Fruit fly (Drosophila melanogaster) whole organism, wandering third instar larva: ENCODE results near the gene CG42571.

Source experiments
- Abd-B ChIP-seq: fragments of >200 bp; optimal IDR thresholded peaks from 2 replicates; lab custom pipeline; 2017; ENCODE audit warnings: missing biosample characterization, missing genetic modification characterization
- CG32264 ChIP-seq: fragments of 200-800 bp; sonication (Bioruptor generic); optimal IDR thresholded peaks from 2 replicates; lab custom pipeline; 2016; ENCODE audit warnings: missing biosample characterization, missing genetic modification characterization
- CG9705 ChIP-seq: fragments of 200-800 bp; sonication (Bioruptor generic); optimal IDR thresholded peaks from 2 replicates; lab custom pipeline; 2018; ENCODE audit warnings: missing biosample characterization, mild to moderate bottlenecking, missing genetic modification characterization
- Dfd ChIP-seq: fragments of >200 bp; optimal IDR thresholded peaks from 2 replicates; lab custom pipeline; 2017; ENCODE audit warnings: missing biosample characterization, missing genetic modification characterization
- GATAd ChIP-seq: sonication (Bioruptor generic); optimal IDR thresholded peaks from 2 replicates; lab custom pipeline; 2016; ENCODE audit warnings: missing biosample characterization, missing genetic modification characterization
- HLH106 ChIP-seq: fragments of 200-800 bp; optimal IDR thresholded peaks from 3 replicates; lab custom pipeline; 2019; ENCODE audit warnings: missing biosample characterization, mild to moderate bottlenecking, missing genetic modification characterization, moderate library complexity
- Hnf4 ChIP-seq: fragments of 200-800 bp; sonication (Bioruptor generic); optimal IDR thresholded peaks from 2 replicates; lab custom pipeline; 2016; ENCODE audit warnings: missing biosample characterization, mild to moderate bottlenecking, missing genetic modification characterization
- Hr78 ChIP-seq: fragments of >200 bp; optimal IDR thresholded peaks from 2 replicates; lab custom pipeline; 2017; ENCODE audit warnings: missing biosample characterization, missing genetic modification characterization
- Jra ChIP-seq: sonication (Bioruptor generic); optimal IDR thresholded peaks from 2 replicates; lab custom pipeline; 2016; ENCODE audit warnings: missing biosample characterization, missing genetic modification characterization
- Mio ChIP-seq: sonication (Bioruptor generic); optimal IDR thresholded peaks from 2 replicates; lab custom pipeline; 2016; ENCODE audit warnings: missing biosample characterization, missing genetic modification characterization
- Myc ChIP-seq: fragments of >200 bp; optimal IDR thresholded peaks from 2 replicates; lab custom pipeline; 2017
- N ChIP-seq: fragments of >200 bp; optimal IDR thresholded peaks from 2 replicates; lab custom pipeline; 2018; ENCODE audit warnings: missing biosample characterization, missing external identifiers, missing genetic modification characterization
- OdsH ChIP-seq: fragments of 200-800 bp; sonication (Bioruptor generic); optimal IDR thresholded peaks from 2 replicates; lab custom pipeline; 2016; ENCODE audit warnings: missing biosample characterization, mild to moderate bottlenecking, missing genetic modification characterization
- Rel ChIP-seq, 2 experiments: fragments of 200-800 bp; sonication (Bioruptor generic) in 1 of 2; optimal IDR thresholded peaks; 2 replicates in 1 of 2; 3 replicates in 1 of 2; lab custom pipeline; 2016 to 2019; ENCODE audit warnings: mild to moderate bottlenecking in 2 of 2, missing biosample characterization in 2 of 2, missing genetic modification characterization in 2 of 2, moderate library complexity in 1 of 2
- Sp1 ChIP-seq: fragments of 200-800 bp; sonication (Bioruptor generic); optimal IDR thresholded peaks from 3 replicates; lab custom pipeline; 2019; ENCODE audit warnings: missing biosample characterization, mild to moderate bottlenecking, missing genetic modification characterization, moderate library complexity
- Vsx2 ChIP-seq: fragments of 200-300, 225-300 bp; sonication (Bioruptor generic); optimal IDR thresholded peaks from 2 replicates; lab custom pipeline; 2018; ENCODE audit warnings: missing biosample characterization, missing genetic modification characterization; ENCODE audit not compliant: partially characterized antibody
- br ChIP-seq: fragments of 200-800 bp; sonication (Bioruptor generic); optimal IDR thresholded peaks from 2 replicates; lab custom pipeline; 2016; ENCODE audit warnings: missing biosample characterization, missing genetic modification characterization
- dl ChIP-seq, 2 experiments: fragments of 175-275, 200-275 bp in 1 of 2; fragments of 200-275 bp in 1 of 2; sonication (Bioruptor generic); optimal IDR thresholded peaks; lab custom pipeline; 2018; ENCODE audit warnings: mild to moderate bottlenecking in 2 of 2, missing biosample characterization in 2 of 2, missing genetic modification characterization in 2 of 2, moderate library complexity in 2 of 2; ENCODE audit not compliant: partially characterized antibody in 2 of 2, insufficient read depth in 1 of 2
- dsf ChIP-seq: sonication (Bioruptor generic); optimal IDR thresholded peaks from 2 replicates; lab custom pipeline; 2016; ENCODE audit warnings: missing biosample characterization, missing genetic modification characterization, borderline replicate concordance
- ey ChIP-seq: fragments of 200-800 bp; sonication (Bioruptor generic); optimal IDR thresholded peaks from 2 replicates; lab custom pipeline; 2016; ENCODE audit warnings: missing biosample characterization, missing genetic modification characterization
- foxo ChIP-seq, 2 experiments: fragments of 200-800 bp; sonication (Bioruptor generic); optimal IDR thresholded peaks; 2 replicates in 1 of 2; 3 replicates in 1 of 2; lab custom pipeline; 2016 to 2017; ENCODE audit warnings: missing biosample characterization in 2 of 2, missing genetic modification characterization in 2 of 2
- fru ChIP-seq: fragments of 200-800 bp; sonication (Bioruptor generic); optimal IDR thresholded peaks from 3 replicates; lab custom pipeline; 2016; ENCODE audit warnings: missing biosample characterization, mild to moderate bottlenecking, missing genetic modification characterization
- h ChIP-seq: fragments of 200-800 bp; sonication (Bioruptor generic); optimal IDR thresholded peaks from 3 replicates; lab custom pipeline; 2016; ENCODE audit warnings: missing biosample characterization, mild to moderate bottlenecking, missing genetic modification characterization
- jim ChIP-seq: fragments of 175-275, 200-325 bp; sonication (Bioruptor generic); optimal IDR thresholded peaks from 2 replicates; lab custom pipeline; 2016; ENCODE audit warnings: missing biosample characterization, mild to moderate bottlenecking, missing genetic modification characterization
- lola ChIP-seq: fragments of >200 bp; optimal IDR thresholded peaks from 2 replicates; lab custom pipeline; 2017; ENCODE audit warnings: missing biosample characterization, missing genetic modification characterization
- pan ChIP-seq: fragments of >200 bp; optimal IDR thresholded peaks from 2 replicates; lab custom pipeline; 2017
- rgr ChIP-seq: fragments of 200-800 bp; sonication (Bioruptor generic); optimal IDR thresholded peaks from 3 replicates; lab custom pipeline; 2016; ENCODE audit warnings: missing biosample characterization, mild to moderate bottlenecking, missing genetic modification characterization
- sage ChIP-seq: fragments of 200-800 bp; sonication (Bioruptor generic); optimal IDR thresholded peaks from 2 replicates; lab custom pipeline; 2016; ENCODE audit warnings: missing biosample characterization, mild to moderate bottlenecking, missing genetic modification characterization
- sv ChIP-seq: fragments of 200-800 bp; sonication (Bioruptor generic); optimal IDR thresholded peaks from 3 replicates; lab custom pipeline; 2016; ENCODE audit warnings: missing biosample characterization, missing genetic modification characterization
- usp ChIP-seq: fragments of >200 bp; optimal IDR thresholded peaks from 2 replicates; lab custom pipeline; 2017; ENCODE audit warnings: missing biosample characterization, missing genetic modification characterization
- woc ChIP-seq: sonication (Bioruptor generic); optimal IDR thresholded peaks from 2 replicates; lab custom pipeline; 2016; ENCODE audit warnings: missing biosample characterization, mild to moderate bottlenecking, missing genetic modification characterization

CG42571 gene

DNA sequence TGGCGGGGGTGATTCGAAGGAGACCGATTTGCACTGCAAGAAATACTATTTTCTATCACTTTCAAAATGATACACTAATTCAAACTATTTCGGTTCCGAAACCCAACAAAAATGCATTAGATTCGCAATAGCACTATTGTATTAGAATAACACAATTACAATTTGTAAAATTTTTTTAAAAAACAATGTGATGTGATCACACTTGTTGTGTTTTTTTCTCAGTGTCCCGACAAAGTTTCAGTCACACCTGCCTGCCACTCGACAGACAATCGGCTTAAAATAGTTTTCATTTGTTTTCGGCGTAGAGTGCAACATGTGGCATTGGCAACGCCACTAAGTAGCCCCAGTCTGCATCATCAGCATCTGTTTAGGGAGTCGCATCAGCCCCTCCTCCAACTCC lies 41.1 kb upstream of the CG42571 start:
- TF ChIP-seq Myc (lab: Kevin White, UChicago), result no peak
- TF ChIP-seq sv (GFP tag; lab: Kevin White, UChicago), result peak; percentile 9

DNA sequence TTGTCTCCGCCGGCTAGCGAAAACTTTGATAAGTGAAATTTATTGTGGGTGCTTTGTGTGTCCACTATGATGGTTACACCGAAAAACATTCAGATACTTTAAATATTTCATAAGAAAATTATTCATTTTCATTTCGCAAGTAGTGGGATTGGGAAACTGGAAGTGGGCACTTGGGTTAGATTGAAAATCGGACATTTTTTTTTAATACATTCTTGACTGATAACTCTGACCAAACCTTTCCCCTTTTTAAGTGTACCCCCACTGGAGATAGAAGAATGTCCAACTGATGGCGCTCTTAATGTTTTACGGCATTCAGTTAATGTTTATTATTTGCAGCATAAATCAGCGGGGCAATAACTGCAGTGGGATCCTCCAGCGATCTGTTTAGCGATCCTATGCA lies 38.6 kb upstream of the CG42571 start:
- TF ChIP-seq dl (GFP tag; optimal IDR thresholded peaks at IDR 0.05; lab: Kevin White, UChicago; ENCODE audit: insufficient read depth in 1 of 2, partially characterized antibody in 2 of 2) (no peak), Hnf4 (GFP tag; lab: Kevin White, UChicago) (no peak), Dfd (GFP tag; lab: Kevin White, UChicago) (no peak), br (GFP tag; lab: Kevin White, UChicago) (no peak), N (GFP tag; lab: Kevin White, UChicago) (no peak), pan (lab: Kevin White, UChicago) (no peak)

DNA sequence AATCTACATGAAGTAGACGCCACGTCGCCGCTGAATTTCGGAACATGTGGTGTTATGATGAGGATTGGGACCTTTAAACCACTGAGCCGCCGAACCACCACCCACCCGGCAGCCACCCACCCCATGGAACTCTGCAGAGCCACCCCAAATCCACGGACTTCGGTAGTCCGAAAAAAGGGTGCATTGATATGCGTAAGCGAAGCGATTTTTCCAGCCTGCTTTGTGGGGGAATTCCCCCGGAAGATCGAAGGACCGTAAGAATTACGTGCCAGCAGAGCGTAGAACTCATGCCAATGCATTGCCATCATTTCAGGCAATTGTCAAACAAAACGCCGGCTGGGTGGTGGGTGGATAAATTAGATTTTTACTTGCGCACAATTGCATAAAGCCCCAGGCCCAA lies 38.0 kb upstream of the CG42571 start:
- no peak for TF ChIP-seq foxo (GFP tag; optimal IDR thresholded peaks at IDR 0.05; lab: Kevin White, UChicago)
- no peak for TF ChIP-seq Mio (GFP tag; lab: Kevin White, UChicago)
- no peak for TF ChIP-seq Abd-B
- no peak for TF ChIP-seq dl (GFP tag; optimal IDR thresholded peaks at IDR 0.05; lab: Kevin White, UChicago; ENCODE audit: insufficient read depth in 1 of 2, partially characterized antibody in 2 of 2)
- no peak for TF ChIP-seq CG9705 (GFP tag; lab: Kevin White, UChicago)
- TF ChIP-seq Myc (lab: Kevin White, UChicago), result no peak
- TF ChIP-seq sage (GFP tag; lab: Kevin White, UChicago), result no peak
- no peak for TF ChIP-seq Rel (GFP tag; optimal IDR thresholded peaks at IDR 0.05; lab: Kevin White, UChicago)
- TF ChIP-seq Rel (tag; optimal IDR thresholded peaks at IDR 0.05; lab: Kevin White, UChicago), result no peak
- TF ChIP-seq dsf (GFP tag; lab: Kevin White, UChicago), result no peak

DNA sequence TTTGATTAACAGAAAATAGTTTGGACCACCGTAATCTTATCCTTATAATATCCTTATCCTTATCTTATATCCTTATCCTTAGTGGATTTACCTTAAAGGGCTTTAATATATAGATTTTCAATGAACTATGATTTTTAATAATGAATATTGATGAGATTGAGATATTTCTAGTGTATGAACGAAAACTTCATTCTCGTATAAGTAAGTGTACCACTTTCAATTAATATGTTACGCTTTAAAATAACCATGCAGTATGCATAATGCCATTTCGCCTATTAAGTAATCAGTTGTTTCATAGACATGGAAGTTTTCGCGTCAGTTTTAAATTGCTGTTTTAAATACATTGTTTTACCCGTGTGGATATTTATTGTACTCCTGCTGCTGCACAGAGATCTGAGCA lies 36.8 kb upstream of the CG42571 start, which contains the start of gene CG7304:
Gene CG7304, plus strand, starts transcription at position 301 of the 400 bp plus-strand sequence.
- TF ChIP-seq CG32264 (GFP tag; lab: Kevin White, UChicago) (no peak), CG9705 (GFP tag; lab: Kevin White, UChicago) (no peak), Hr78 (no peak), HLH106 (tag; lab: Kevin White, UChicago) (no peak), fru (GFP tag; lab: Kevin White, UChicago) (no peak), usp (no peak), Myc (lab: Kevin White, UChicago) (no peak), Vsx2 (GFP tag; lab: Kevin White, UChicago) (no peak), Sp1 (GFP tag; lab: Kevin White, UChicago) (no peak), OdsH (GFP tag; lab: Kevin White, UChicago) (no peak), lola (GFP tag; lab: Kevin White, UChicago) (no peak), jim (no peak), Mio (GFP tag; lab: Kevin White, UChicago) (no peak), rgr (GFP tag; lab: Kevin White, UChicago) (no peak), dl (GFP tag; optimal IDR thresholded peaks at IDR 0.05; lab: Kevin White, UChicago; ENCODE audit: insufficient read depth in 1 of 2, partially characterized antibody in 2 of 2) (no peak), woc (GFP tag; lab: Kevin White, UChicago) (no peak), Hnf4 (GFP tag; lab: Kevin White, UChicago) (no peak), foxo (GFP tag; optimal IDR thresholded peaks at IDR 0.05; lab: Kevin White, UChicago) (no peak), sage (GFP tag; lab: Kevin White, UChicago) (no peak), Jra (GFP tag; lab: Kevin White, UChicago) (no peak)

DNA sequence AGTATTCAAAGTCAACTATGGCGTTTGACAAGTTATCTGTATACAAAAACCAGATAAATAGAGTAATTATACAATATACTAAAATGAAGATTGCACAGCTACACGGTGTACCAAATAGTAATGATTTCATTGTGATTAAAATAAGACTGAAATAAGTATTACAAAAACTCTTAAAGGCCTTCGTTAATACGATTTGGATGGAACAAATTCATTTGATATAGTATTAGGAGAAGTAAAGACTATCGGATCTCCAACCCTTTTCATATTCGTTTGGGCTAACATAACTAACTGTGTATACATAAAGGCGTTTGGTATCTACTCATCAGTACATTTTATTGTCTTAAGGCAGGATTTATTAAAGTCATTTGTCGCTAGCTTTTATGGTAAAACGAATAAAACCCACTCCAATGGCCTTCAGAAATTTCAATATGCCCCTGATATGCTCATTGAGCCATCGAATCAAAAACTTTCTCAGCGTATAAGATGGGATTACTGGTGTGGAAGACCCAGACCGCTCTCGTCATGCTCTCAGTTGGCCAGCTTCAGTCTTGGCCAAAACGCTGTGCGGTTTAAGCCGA lies 32.8 kb upstream of the CG42571 start, which contains the start of the genes CG7579 and Pgant8:
Gene CG7579, minus strand, starts transcription at position 101 of the 578 bp plus-strand sequence.
Gene Pgant8, plus strand, starts transcription at position 528 of the 578 bp plus-strand sequence.
- no peak for TF ChIP-seq dsf (GFP tag; lab: Kevin White, UChicago)
- TF ChIP-seq Sp1 (GFP tag; lab: Kevin White, UChicago), result no peak
- no peak for TF ChIP-seq ey (GFP tag; lab: Kevin White, UChicago)
- TF ChIP-seq usp, result no peak
- TF ChIP-seq h, result no peak
- no peak for TF ChIP-seq Abd-B
- TF ChIP-seq sv (GFP tag; lab: Kevin White, UChicago), result no peak
- TF ChIP-seq CG9705 (GFP tag; lab: Kevin White, UChicago), result no peak
- TF ChIP-seq GATAd (GFP tag; lab: Kevin White, UChicago), result no peak
- TF ChIP-seq, all 38 proteins: peak for 0
